Worm (Caenorhabditis elegans): Measurements from ENCODE around the gene C05B5.1.

Gene C05B5.1

DNA sequence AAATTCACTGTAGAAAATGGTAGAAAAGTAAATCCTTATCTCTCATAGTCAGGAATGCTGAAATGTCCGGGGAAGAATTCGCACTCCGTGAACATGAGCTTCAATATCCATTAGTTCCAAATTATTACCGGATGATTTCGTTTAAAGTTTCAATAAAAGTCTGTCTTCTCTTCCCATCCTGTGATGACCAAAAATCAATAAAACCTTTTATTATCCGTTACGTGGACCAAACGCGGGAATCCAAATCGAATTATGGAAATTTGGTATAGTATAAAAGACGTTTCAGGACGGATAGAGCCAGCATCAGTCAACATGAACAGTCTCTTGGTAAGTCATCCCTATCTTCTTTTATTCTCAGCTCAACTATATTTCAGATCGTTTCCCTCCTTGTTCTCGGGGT is 16.0 kb upstream of the C05B5.1 start, which contains the start of gene C05B5.11:
TSS of gene C05B5.11 (plus strand) at position 301 of the 400 bp plus-strand sequence.
- TF ChIP-seq W03F9.2 (tag; optimal IDR thresholded peaks at IDR 0.05) (no peak), dao-5 (tag; optimal IDR thresholded peaks at IDR 0.05) (no peak), him-1 (tag; optimal IDR thresholded peaks at IDR 0.05) (no peak)

DNA sequence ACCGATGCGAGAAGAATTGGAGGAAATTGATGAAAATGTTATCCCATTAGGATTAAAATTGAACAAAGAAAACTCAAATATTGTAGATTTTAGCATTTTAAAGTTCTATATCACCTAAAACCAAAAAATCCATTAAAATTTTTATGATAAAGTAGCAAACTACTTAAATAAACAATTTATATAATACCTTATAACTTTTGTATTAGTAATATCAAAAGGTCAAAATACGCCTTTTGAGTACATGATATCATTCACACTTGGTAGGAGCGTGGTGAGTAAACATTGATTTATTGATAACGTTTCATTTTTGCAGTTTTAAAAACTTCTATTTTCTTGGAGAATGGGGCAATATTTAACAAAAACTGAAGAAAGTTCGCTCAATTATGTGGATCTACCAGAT is 12.8 kb upstream of the C05B5.1 start, which contains the start of gene C05B5.5:
TSS of gene C05B5.5 (plus strand) at position 301 of the 400 bp plus-strand sequence.
- TF ChIP-seq dao-5 (tag; optimal IDR thresholded peaks at IDR 0.05) (no peak), him-1 (tag; optimal IDR thresholded peaks at IDR 0.05) (no peak), W03F9.2 (tag; optimal IDR thresholded peaks at IDR 0.05) (no peak)

DNA sequence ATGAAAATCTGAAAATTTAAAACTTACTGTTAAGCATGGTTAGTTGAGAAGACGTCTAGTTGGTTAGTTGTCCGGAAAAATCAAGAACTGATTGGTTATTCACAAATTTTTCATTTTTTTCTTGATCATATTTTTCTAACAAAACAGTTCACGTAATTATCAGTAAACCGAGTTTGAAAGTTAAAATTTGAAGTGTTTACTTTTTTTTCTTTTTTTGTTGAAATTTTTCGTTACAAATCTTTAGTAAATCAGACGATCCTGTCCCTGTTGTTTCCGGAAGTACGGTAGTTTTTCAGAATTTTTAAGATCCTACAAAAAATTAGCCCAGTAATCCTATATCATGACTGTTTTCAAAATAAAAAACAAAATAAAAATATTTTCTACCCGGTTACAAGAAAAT is 12.2 kb upstream of the C05B5.1 start, which contains the start of gene C05B5.2:
TSS of gene C05B5.2 (minus strand) at position 101 of the 400 bp plus-strand sequence.
- no peak for TF ChIP-seq W03F9.2 (tag; optimal IDR thresholded peaks at IDR 0.05)
- no peak for TF ChIP-seq him-1 (tag; optimal IDR thresholded peaks at IDR 0.05)
- no peak for TF ChIP-seq dao-5 (tag; optimal IDR thresholded peaks at IDR 0.05)

DNA sequence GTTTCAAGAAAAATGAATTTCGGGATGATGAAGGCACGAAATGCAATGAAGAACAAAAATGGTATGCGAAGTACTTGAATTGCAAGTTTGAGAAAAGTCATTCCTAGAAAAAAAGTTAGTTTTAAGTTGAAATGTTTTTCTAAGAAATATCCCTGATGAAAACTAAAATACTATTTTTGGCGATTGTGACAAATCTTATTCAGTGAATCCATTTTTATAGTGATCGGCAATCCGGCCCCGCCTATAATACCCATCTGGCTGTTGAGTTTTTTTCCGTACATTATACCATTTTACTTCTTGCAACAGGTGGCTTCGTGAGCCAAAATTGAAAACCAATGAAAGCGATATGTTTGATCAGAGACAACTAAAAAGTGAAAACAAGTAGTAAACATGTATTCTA is 11.0 kb upstream of the C05B5.1 start, which contains the start of gene C05B5.17:
TSS of gene C05B5.17 (minus strand) at position 101 of the 400 bp plus-strand sequence.
- no peak for TF ChIP-seq him-1 (tag; optimal IDR thresholded peaks at IDR 0.05)
- no peak for TF ChIP-seq dao-5 (tag; optimal IDR thresholded peaks at IDR 0.05)
- no peak for TF ChIP-seq W03F9.2 (tag; optimal IDR thresholded peaks at IDR 0.05)

DNA sequence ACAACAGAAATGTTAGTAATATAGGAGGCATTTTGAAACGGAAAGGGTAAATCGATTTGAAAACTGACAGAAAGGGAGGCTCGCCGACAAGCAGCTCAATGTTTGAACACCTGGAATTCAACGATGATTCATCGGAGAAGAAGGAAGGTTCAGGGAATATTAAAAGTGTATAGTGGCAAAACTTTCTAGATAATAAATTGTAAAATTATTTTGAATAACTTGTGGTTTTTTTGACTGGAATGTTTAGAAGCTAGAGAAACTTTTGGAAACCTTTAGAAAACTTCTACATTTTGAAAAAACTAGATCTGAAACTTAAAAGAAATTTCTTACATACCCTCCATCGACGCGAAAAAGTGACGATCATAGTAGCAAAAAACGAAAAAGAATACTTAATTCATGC is 9.6 kb upstream of the C05B5.1 start, which contains the start of gene pqn-8:
TSS of gene pqn-8 (minus strand) at position 101 of the 400 bp plus-strand sequence.
- no peak for TF ChIP-seq him-1 (tag; optimal IDR thresholded peaks at IDR 0.05)
- TF ChIP-seq W03F9.2 (tag; optimal IDR thresholded peaks at IDR 0.05): no peak
- no peak for TF ChIP-seq dao-5 (tag; optimal IDR thresholded peaks at IDR 0.05)

DNA sequence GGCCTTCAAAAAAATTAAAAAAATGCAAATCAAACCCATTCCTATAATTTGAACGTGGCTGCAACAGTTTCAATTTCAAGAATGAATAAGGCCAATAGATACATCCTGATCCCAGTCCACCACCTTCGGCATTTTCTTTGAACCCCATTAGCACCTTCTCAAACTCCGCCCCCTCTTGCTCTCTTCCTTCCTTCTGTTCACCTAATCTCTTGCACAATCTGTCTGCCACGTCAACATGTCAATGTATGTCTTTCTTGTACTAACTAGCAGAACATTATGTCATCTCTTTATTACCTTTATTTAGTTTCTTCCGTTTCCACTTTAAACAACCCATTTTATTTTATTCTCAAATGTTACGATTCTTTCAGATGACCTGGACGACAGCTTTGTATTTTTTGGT is 5.3 kb upstream of the C05B5.1 start, which contains the start of gene C05B5.4:
TSS of gene C05B5.4 (plus strand) at position 351 of the 400 bp plus-strand sequence.
- no peak for TF ChIP-seq him-1 (tag; optimal IDR thresholded peaks at IDR 0.05)
- TF ChIP-seq dao-5 (tag; optimal IDR thresholded peaks at IDR 0.05): no peak
- TF ChIP-seq W03F9.2 (tag; optimal IDR thresholded peaks at IDR 0.05): no peak

DNA sequence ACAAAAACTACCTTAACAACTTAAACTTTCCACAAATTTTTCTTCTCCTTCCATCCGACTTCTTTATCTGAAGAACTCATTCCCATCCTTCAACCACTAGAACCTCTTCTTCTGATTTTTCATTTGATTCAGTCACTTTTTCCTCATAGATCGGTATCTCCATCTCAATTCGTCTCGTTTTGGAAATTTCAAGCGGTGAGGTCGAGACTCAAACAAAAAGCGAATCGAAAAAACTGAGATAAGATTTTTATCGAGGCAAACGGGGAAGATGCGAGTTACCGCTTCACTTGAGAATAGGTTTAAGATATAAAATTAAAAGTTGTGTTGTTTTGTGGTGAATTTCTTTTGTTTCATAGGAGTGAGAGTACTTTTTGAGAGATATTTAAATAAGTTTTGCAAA is 3.1 kb upstream of the C05B5.1 start:
- no peak for TF ChIP-seq dao-5 (tag; optimal IDR thresholded peaks at IDR 0.05)
- TF ChIP-seq him-1 (tag; optimal IDR thresholded peaks at IDR 0.05): no peak
- no peak for TF ChIP-seq W03F9.2 (tag; optimal IDR thresholded peaks at IDR 0.05)

DNA sequence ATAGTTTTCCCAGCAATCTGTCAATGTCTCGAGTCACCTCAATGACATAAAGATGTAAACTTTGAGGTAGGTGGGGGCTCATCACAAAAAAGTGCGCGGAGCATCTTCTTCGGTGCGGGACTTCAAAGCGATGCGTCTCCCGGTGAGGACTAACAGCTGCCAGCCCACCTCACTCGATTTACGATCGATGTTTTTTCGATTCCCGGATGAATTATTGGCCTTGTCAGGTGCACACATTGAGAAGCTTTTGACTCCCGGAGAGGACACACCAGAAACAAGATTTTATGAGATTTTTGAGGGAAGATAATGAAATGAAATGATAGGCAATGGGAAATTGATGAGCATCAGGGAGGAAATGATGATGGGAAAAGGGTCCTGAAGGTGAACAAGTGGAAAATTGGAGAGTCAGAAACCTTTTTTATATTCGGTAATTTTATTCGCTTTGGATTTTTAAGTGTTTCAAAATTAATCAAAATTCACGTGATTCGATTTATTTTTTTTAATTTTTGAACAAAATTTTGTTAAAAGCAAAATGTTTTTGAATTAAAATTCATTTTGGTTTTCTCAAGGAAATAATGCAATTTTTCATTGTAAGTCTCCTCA is 1.3 kb downstream of the C05B5.1 start, which contains the start of gene C05B5.12:
TSS of gene C05B5.12 (plus strand) at position 553 of the 603 bp plus-strand sequence.
- no peak for TF ChIP-seq him-1 (tag; optimal IDR thresholded peaks at IDR 0.05)
- TF ChIP-seq dao-5 (tag; optimal IDR thresholded peaks at IDR 0.05): no peak
- no peak for TF ChIP-seq W03F9.2 (tag; optimal IDR thresholded peaks at IDR 0.05)

DNA sequence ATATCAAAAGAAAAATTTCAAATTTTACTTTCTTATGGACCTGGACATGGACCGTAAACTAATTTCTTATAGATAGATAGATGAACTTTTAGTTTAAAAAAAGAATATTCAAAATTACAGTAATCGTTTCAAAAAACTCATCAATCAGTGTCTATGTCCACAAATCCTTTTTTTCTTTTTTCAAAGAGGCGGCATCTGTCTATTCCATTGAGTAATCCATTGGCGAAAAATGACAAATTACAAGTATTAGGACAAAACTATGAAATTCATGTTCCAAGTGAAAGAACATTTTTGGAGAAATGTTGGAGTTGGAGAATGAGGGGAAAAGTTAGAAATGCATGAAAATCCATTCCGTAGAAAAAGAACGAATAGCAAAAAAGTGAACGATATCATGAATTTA is 2.7 kb downstream of the C05B5.1 start:
- TF ChIP-seq him-1 (tag; optimal IDR thresholded peaks at IDR 0.05) (no peak), W03F9.2 (tag; optimal IDR thresholded peaks at IDR 0.05) (no peak), dao-5 (tag; optimal IDR thresholded peaks at IDR 0.05) (no peak)

DNA sequence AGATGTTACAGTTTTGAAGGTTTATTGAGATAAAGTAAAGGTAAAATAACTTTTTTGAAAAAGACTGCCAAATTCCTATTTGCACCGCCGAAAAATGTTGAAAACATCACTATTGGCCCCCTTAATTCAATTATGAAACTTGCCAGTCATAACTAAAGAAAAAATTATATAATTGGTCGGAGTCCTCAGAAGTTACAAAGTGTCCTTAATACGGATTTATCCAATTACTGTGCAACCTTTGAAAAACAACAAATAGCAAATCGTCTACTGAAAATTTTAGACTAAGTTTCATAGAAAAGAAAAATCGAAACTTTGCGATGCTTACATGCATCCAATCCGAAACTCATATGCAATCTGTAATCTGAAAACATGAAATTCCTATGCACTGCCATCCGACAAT is 3.6 kb downstream of the C05B5.1 start:
- TF ChIP-seq dao-5 (tag; optimal IDR thresholded peaks at IDR 0.05) (no peak), W03F9.2 (tag; optimal IDR thresholded peaks at IDR 0.05) (no peak), him-1 (tag; optimal IDR thresholded peaks at IDR 0.05) (no peak)

DNA sequence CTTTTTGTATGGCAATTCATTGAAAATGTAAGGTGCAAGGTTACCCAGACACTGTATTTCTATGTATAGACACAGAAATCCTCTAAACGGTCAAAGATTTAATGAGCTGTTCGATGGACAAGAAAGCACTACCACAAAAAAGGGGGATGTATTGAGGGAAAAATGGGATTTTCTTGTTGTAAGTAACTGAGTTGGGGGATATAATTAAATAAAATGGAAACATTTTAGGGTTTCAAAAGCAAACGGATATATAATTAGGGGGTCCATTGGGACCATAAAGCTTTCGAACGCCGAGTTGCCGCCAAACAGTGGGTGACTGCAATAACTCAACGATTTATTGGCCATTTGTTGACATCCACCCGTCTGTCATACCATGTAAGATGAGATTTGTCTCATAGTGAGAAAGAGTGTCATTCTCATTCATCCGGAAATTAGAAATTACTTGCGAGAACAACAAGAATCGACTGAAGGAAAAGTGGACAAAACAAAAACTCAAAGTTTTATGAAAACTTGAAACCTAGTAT is 6.1 kb downstream of the C05B5.1 start:
- no peak for TF ChIP-seq W03F9.2 (tag; optimal IDR thresholded peaks at IDR 0.05)
- no peak for TF ChIP-seq him-1 (tag; optimal IDR thresholded peaks at IDR 0.05)
- TF ChIP-seq dao-5 (tag; optimal IDR thresholded peaks at IDR 0.05): no peak

DNA sequence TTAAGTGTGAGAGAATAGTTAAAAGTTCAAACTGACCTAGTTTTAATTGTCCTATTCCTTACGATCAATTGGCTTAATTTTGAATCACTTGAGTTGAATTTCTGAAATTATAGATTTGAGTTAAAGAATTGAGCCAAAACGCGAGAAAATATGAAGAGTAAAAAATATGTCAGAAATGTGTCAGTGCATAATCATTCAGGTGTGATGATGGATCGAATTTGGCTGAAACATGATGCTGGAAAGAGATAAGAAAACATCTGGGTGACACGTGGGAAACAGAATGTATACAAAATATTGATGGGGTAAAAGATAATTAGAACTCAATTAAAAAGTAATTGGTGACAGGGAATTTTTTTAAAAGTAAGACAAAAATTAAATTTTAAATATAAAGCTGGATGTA is 14.5 kb downstream of the C05B5.1 start, which contains the start of gene R10E12.2:
TSS of gene R10E12.2 (minus strand) at position 101 of the 400 bp plus-strand sequence.
- TF ChIP-seq W03F9.2 (tag; optimal IDR thresholded peaks at IDR 0.05): no peak
- no peak for TF ChIP-seq him-1 (tag; optimal IDR thresholded peaks at IDR 0.05)
- TF ChIP-seq dao-5 (tag; optimal IDR thresholded peaks at IDR 0.05): no peak

DNA sequence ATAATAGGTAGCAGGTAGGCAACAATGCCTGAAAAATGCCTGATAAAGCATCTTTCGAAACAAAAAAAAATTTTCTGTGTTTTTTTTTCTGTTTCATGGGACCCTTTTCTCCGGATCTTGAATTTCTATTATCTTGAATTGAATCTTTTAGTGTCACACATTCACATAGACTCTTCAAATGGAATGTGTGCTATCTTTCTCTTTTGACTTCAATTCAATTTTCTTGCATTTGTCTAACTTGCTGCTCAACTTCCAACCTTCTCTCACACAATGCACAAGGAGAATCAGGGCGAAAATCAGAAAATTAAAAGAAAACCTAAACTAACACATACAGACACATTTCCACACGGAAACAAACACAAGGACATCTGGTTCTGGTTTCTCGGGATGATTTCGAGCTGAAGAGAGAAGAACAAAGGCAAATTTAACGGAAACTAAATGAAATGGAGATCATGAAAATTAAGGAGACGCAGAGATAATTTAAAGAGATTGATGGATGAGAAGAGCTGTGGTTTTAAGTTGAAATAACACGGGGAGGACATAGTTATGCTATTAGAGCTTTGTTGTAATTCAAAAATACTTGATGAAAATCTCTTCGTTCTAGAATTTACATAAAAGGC is 15.9 kb downstream of the C05B5.1 start:
- TF ChIP-seq W03F9.2 (tag; optimal IDR thresholded peaks at IDR 0.05) (no peak), dao-5 (tag; optimal IDR thresholded peaks at IDR 0.05) (no peak), him-1 (tag; optimal IDR thresholded peaks at IDR 0.05) (no peak)

DNA sequence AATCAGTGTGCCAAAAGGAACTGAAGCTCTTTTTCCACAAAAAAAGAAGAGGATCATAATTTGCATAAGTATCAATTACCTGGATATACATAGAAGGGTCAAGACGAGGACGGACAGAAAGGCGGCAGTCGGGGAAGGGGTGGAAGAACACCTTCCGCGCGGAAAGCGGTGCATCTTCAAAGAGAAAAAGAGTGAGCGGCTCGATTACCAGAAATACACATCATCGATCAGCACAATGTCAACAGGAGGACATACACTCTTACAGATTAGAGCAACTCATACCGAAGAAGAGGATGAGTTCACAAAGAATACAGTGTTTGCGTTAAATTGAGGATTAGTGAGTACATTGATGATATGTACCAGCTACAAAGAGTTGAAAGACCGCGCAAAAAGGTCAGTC is 18.9 kb downstream of the C05B5.1 start:
- TF ChIP-seq dao-5 (tag; optimal IDR thresholded peaks at IDR 0.05) (no peak), him-1 (tag; optimal IDR thresholded peaks at IDR 0.05) (no peak), W03F9.2 (tag; optimal IDR thresholded peaks at IDR 0.05) (no peak)
